Fruit fly (Drosophila melanogaster): ENCODE data around the gene CG17896.

The CG17896 gene

dm6 chrX:493445-494190 is at the start of gene CG17896 (continued):
- TF ChIP-seq CG11696 (GFP tag; IDR thresholded peaks at IDR 0.05): peak; percentile 90
- TF ChIP-seq CTCF (GFP tag; optimal IDR thresholded peaks at IDR 0.05): peak; percentile 43
- peak; percentile 96 for TF ChIP-seq CG4282 (GFP tag; optimal IDR thresholded peaks at IDR 0.05)
- peak; percentile 98 for TF ChIP-seq CG2889 (GFP tag; IDR thresholded peaks at IDR 0.05)
- peak; percentile 81 for TF ChIP-seq CG15073 (GFP tag; optimal IDR thresholded peaks at IDR 0.05)
- peak; percentile 98 for TF ChIP-seq vfl (GFP tag; optimal IDR thresholded peaks at IDR 0.05)
- TF ChIP-seq nerfin-1 (tag; optimal IDR thresholded peaks at IDR 0.05): peak; percentile 85
- peak; percentile 98 for TF ChIP-seq CG10366 (GFP tag; IDR thresholded peaks at IDR 0.05)
- peak; percentile 98 for TF ChIP-seq CG9817 (tag; optimal IDR thresholded peaks at IDR 0.05)
- peak; percentile 98 for TF ChIP-seq E2f1 (GFP tag; IDR thresholded peaks at IDR 0.05)
- TF ChIP-seq CG12104 (GFP tag; optimal IDR thresholded peaks at IDR 0.05): peak; percentile 97
- TF ChIP-seq CG10654 (GFP tag; optimal IDR thresholded peaks at IDR 0.05): peak; percentile 97
- peak; percentile 96 for TF ChIP-seq CG11504 (tag; optimal IDR thresholded peaks at IDR 0.05)
- peak; percentile 94 for TF ChIP-seq az2 (GFP tag; optimal IDR thresholded peaks at IDR 0.05)
- peak; percentile 95 for TF ChIP-seq oc (tag; optimal IDR thresholded peaks at IDR 0.05)
- TF ChIP-seq H15 (GFP tag; IDR thresholded peaks at IDR 0.05): peak; percentile 97
- TF ChIP-seq NFAT (GFP tag; IDR thresholded peaks at IDR 0.05): peak; percentile 99
- peak; percentile 99 for TF ChIP-seq CG11456 (GFP tag; IDR thresholded peaks at IDR 0.05)
- TF ChIP-seq CG8388 (GFP tag; optimal IDR thresholded peaks at IDR 0.05): peak; percentile 91
- TF ChIP-seq CG2199 (GFP tag; IDR thresholded peaks at IDR 0.05): peak; percentile 86; the same call in 2 of the 3 replicates
- TF ChIP-seq CG7357 (GFP tag; IDR thresholded peaks at IDR 0.05): peak; percentile 95
- peak; percentile 95 for TF ChIP-seq CG2712 (tag; optimal IDR thresholded peaks at IDR 0.05)
- TF ChIP-seq lola (GFP tag; optimal IDR thresholded peaks at IDR 0.05): peak in 2 of 3 experiments; percentile 50 to 76
- TF ChIP-seq ttk (GFP tag; IDR thresholded peaks at IDR 0.05): peak; percentile 97
- TF ChIP-seq Eip74EF (GFP tag; optimal IDR thresholded peaks at IDR 0.05): peak in 1 of 2 experiments; percentile 87
- peak; percentile 98 for TF ChIP-seq CG9876 (GFP tag; optimal IDR thresholded peaks at IDR 0.05)
- TF ChIP-seq CG16815 (GFP tag; optimal IDR thresholded peaks at IDR 0.05): peak; percentile 96
- peak; percentile 97 for TF ChIP-seq Max (GFP tag; optimal IDR thresholded peaks at IDR 0.05)
- TF ChIP-seq Mad (GFP tag; optimal IDR thresholded peaks at IDR 0.05): peak; percentile 97
- peak; percentile 98 for TF ChIP-seq pb (GFP tag; optimal IDR thresholded peaks at IDR 0.05)
- peak; percentile 97 for TF ChIP-seq CG4854 (GFP tag; optimal IDR thresholded peaks at IDR 0.05)
- peak; percentile 95 for TF ChIP-seq bsh (GFP tag; optimal IDR thresholded peaks at IDR 0.05)
- TF ChIP-seq Hmx (GFP tag; optimal IDR thresholded peaks at IDR 0.05): peak; percentile 94
- peak; percentile 99 for TF ChIP-seq Fer3 (tag; optimal IDR thresholded peaks at IDR 0.05)
- TF ChIP-seq CG10209 (GFP tag; optimal IDR thresholded peaks at IDR 0.05): peak; percentile 98
- peak; percentile 93 for TF ChIP-seq CG1024 (GFP tag; IDR thresholded peaks at IDR 0.05)
- TF ChIP-seq Neu2 (GFP tag; optimal IDR thresholded peaks at IDR 0.05; ENCODE audit: borderline replicate concordance): peak; percentile 93
- TF ChIP-seq B-H2 (GFP tag; optimal IDR thresholded peaks at IDR 0.05): peak; percentile 84
- TF ChIP-seq zen2 (GFP tag; IDR thresholded peaks at IDR 0.05; ENCODE audit: partially characterized antibody): no peak
- TF ChIP-seq CG16863 (GFP tag; optimal IDR thresholded peaks at IDR 0.05): peak; percentile 97
- TF ChIP-seq CG7987 (GFP tag; optimal IDR thresholded peaks at IDR 0.05): peak; percentile 95
- peak; percentile 97 for TF ChIP-seq CG6689 (GFP tag; IDR thresholded peaks at IDR 0.05)
- TF ChIP-seq wor (GFP tag; IDR thresholded peaks at IDR 0.05): peak; percentile 90
- peak; percentile 99 for TF ChIP-seq D19A (tag; optimal IDR thresholded peaks at IDR 0.05)

Data from whole organism, embryonic.